Fruit fly (Drosophila melanogaster) whole organism, prepupa: Measurements from ENCODE around the gene Ogdh.

ENCODE experiments used
- CG10631 ChIP-seq: fragments of 200-800 bp; sonication (Bioruptor generic); optimal IDR thresholded peaks from 2 replicates; lab custom pipeline; 2016; ENCODE audit warnings: missing biosample characterization, missing genetic modification characterization
- CG16779 ChIP-seq: fragments of 200-800 bp; sonication (Bioruptor generic); optimal IDR thresholded peaks from 3 replicates; lab custom pipeline; 2017; ENCODE audit warnings: missing biosample characterization, mild to moderate bottlenecking, missing genetic modification characterization
- CG6276 ChIP-seq: fragments of 200-800 bp; sonication (Bioruptor generic); optimal IDR thresholded peaks from 2 replicates; lab custom pipeline; 2017; ENCODE audit warnings: missing biosample characterization, mild to moderate bottlenecking, missing genetic modification characterization
- CG6854 ChIP-seq: fragments of 200-800 bp; sonication (Bioruptor generic); optimal IDR thresholded peaks from 2 replicates; lab custom pipeline; 2017; ENCODE audit warnings: missing biosample characterization, mild to moderate bottlenecking, missing genetic modification characterization
- CG9139 ChIP-seq: fragments of 200-800 bp; sonication (Bioruptor generic); optimal IDR thresholded peaks from 3 replicates; lab custom pipeline; 2017; ENCODE audit warnings: missing biosample characterization, mild to moderate bottlenecking, missing genetic modification characterization
- Gug ChIP-seq: fragments of 200-800 bp; sonication (Bioruptor generic); IDR thresholded peaks from 2 replicates; pipeline ENCODE4 v1.3.6; 2022; ENCODE audit warnings: missing biosample characterization, missing genetic modification characterization
- Hr4 ChIP-seq: fragments of 200-800 bp; sonication (Bioruptor generic); optimal IDR thresholded peaks from 3 replicates; lab custom pipeline; 2016; ENCODE audit warnings: missing biosample characterization, missing genetic modification characterization
- Sox15 ChIP-seq: fragments of 200-800 bp; sonication (Bioruptor generic); optimal IDR thresholded peaks from 3 replicates; lab custom pipeline; 2016; ENCODE audit warnings: missing biosample characterization, missing genetic modification characterization
- dsx ChIP-seq: fragments of 200-800 bp; optimal IDR thresholded peaks from 3 replicates; lab custom pipeline; 2019; ENCODE audit warnings: missing biosample characterization, mild to moderate bottlenecking, missing genetic modification characterization, moderate library complexity; ENCODE audit not compliant: poor library complexity, severe bottlenecking
- ss ChIP-seq, 2 experiments: fragments of 200-800 bp; sonication (Bioruptor generic); optimal IDR thresholded peaks; 2 replicates in 1 of 2; 3 replicates in 1 of 2; lab custom pipeline; 2017 to 2018; ENCODE audit warnings: mild to moderate bottlenecking in 2 of 2, missing biosample characterization in 2 of 2, missing genetic modification characterization in 2 of 2, moderate library complexity in 1 of 2

- no peak for TF ChIP-seq CG10631 (GFP tag; lab: Kevin White, UChicago)
- no peak for TF ChIP-seq CG6854
- TF ChIP-seq CG6276 (GFP tag; lab: Kevin White, UChicago) = no peak
- TF ChIP-seq Gug (GFP tag; lab: Robert Waterston, UW) = no peak
- TF ChIP-seq CG9139 (GFP tag; lab: Kevin White, UChicago) = no peak
- no peak for TF ChIP-seq Hr4
- no peak for TF ChIP-seq ss (GFP tag; optimal IDR thresholded peaks at IDR 0.05; lab: Kevin White, UChicago)
- TF ChIP-seq dsx (GFP tag; lab: Kevin White, UChicago) = no peak
- no peak for TF ChIP-seq CG16779 (tag; lab: Kevin White, UChicago)
- no peak for TF ChIP-seq Sox15 (GFP tag; lab: Kevin White, UChicago)
Measured at dm6 chr3L:17016576-17016917, 61.9 kb downstream of the Ogdh start.
